Worm (Caenorhabditis elegans): ENCODE results near the gene ceh-43.

The ceh-43 gene

DNA sequence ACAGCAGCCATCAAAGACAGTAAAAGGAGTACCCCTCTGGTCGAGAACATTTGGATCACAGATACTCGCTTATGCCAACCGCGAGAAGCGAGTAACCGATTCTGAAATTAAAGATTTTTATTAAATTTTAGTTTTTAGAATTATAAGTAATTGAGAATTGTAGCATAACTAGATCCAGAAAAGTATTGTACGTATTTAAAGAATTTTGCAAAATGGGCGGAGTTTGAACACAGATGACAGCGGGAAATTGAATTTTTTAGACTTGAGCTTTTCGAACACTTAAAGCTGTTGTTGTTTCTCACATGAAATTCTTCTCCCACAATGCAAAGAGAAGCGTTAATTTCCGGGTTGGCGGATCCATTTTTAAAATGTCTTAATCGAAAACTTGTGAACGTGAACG, 27.7 kb upstream of the ceh-43 start, which contains the start of gene ins-17:
Gene ins-17, minus strand, starts transcription at position 101 of the 400 bp plus-strand sequence.
- TF ChIP-seq pha-4 (tag; optimal IDR thresholded peaks at IDR 0.05) (no peak), cnd-1 (tag; optimal IDR thresholded peaks at IDR 0.05) (no peak), unc-62 (GFP tag; optimal IDR thresholded peaks at IDR 0.05) (no peak), lin-13 (tag; optimal IDR thresholded peaks at IDR 0.05) (no peak), bed-3 (GFP tag; optimal IDR thresholded peaks at IDR 0.05) (no peak), nhr-12 (tag; optimal IDR thresholded peaks at IDR 0.05) (no peak), nhr-28 (tag; optimal IDR thresholded peaks at IDR 0.05) (no peak), nhr-76 (tag; optimal IDR thresholded peaks at IDR 0.05) (no peak)

DNA sequence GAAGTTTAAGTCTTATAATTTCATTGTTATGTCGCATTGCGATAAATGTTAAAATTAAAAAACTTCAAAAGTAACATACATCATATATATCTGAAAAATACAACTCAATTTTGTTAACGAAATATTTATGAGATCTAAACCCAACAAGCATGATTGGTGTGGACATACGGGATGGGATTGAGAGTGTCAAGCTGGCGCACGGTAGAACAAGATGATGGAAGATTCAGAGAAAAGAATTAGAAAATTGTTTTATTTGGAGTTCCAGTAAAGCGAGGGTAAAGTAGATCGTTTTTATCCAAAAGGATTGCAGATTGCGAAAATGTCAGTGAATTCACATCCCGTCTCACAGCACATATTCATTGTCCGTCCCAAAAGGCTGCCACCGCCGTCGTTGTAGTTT, 27.1 kb upstream of the ceh-43 start:
- TF ChIP-seq lin-13 (tag; optimal IDR thresholded peaks at IDR 0.05), result no peak
- no peak for TF ChIP-seq flh-1 (GFP tag; optimal IDR thresholded peaks at IDR 0.05)
- no peak for TF ChIP-seq ceh-39 (tag; optimal IDR thresholded peaks at IDR 0.05)
- no peak for TF ChIP-seq elt-3 (tag; optimal IDR thresholded peaks at IDR 0.05)
- no peak for TF ChIP-seq nhr-76 (tag; optimal IDR thresholded peaks at IDR 0.05)
- no peak for TF ChIP-seq lsy-2 (tag; optimal IDR thresholded peaks at IDR 0.05)
- no peak for TF ChIP-seq cnd-1 (tag; optimal IDR thresholded peaks at IDR 0.05)
- no peak for TF ChIP-seq mab-5 (tag; optimal IDR thresholded peaks at IDR 0.05)
- TF ChIP-seq pha-4 (tag; optimal IDR thresholded peaks at IDR 0.05), result no peak
- TF ChIP-seq ces-1 (GFP tag; optimal IDR thresholded peaks at IDR 0.05), result no peak
- no peak for TF ChIP-seq mls-2 (tag; optimal IDR thresholded peaks at IDR 0.05)
- TF ChIP-seq tbx-8 (GFP tag; optimal IDR thresholded peaks at IDR 0.05), result no peak
- TF ChIP-seq nhr-12 (tag; optimal IDR thresholded peaks at IDR 0.05), result no peak

DNA sequence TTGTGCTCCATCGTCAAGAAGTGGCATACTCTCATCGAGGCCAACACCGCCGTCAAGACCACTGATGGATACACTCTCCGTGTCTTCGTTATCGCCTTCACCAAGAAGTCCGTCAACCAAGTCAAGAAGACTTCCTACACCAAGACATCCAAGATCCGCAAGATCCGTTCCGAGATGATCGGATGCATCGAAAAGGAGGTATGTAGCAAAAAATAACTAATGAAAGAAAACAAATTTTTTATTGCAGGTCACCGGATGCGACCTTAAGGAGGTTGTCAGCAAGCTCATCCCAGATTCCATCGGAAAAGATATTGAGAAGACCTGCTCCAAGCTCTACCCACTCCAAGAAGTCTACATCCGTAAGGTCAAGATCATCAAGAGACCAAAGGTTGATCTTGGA, 26.6 kb upstream of the ceh-43 start:
- TF ChIP-seq lsy-2 (tag; optimal IDR thresholded peaks at IDR 0.05), result no peak
- TF ChIP-seq ceh-83 (GFP tag; optimal IDR thresholded peaks at IDR 0.05), result no peak
- TF ChIP-seq ztf-11 (tag; optimal IDR thresholded peaks at IDR 0.05), result no peak
- no peak for TF ChIP-seq lin-32 (GFP tag; optimal IDR thresholded peaks at IDR 0.05)
- TF ChIP-seq hlh-1 (tag; optimal IDR thresholded peaks at IDR 0.05), result no peak
- TF ChIP-seq cnd-1 (tag; optimal IDR thresholded peaks at IDR 0.05), result no peak
- no peak for TF ChIP-seq sptf-1 (tag; optimal IDR thresholded peaks at IDR 0.05)
- no peak for TF ChIP-seq nhr-28 (tag; optimal IDR thresholded peaks at IDR 0.05)
- no peak for TF ChIP-seq ceh-39 (tag; optimal IDR thresholded peaks at IDR 0.05)
- no peak for TF ChIP-seq flh-1 (GFP tag; optimal IDR thresholded peaks at IDR 0.05)
- no peak for TF ChIP-seq nhr-2 (tag; optimal IDR thresholded peaks at IDR 0.05)
- no peak for TF ChIP-seq nhr-76 (tag; optimal IDR thresholded peaks at IDR 0.05)
- TF ChIP-seq pha-4 (tag; optimal IDR thresholded peaks at IDR 0.05), result no peak

DNA sequence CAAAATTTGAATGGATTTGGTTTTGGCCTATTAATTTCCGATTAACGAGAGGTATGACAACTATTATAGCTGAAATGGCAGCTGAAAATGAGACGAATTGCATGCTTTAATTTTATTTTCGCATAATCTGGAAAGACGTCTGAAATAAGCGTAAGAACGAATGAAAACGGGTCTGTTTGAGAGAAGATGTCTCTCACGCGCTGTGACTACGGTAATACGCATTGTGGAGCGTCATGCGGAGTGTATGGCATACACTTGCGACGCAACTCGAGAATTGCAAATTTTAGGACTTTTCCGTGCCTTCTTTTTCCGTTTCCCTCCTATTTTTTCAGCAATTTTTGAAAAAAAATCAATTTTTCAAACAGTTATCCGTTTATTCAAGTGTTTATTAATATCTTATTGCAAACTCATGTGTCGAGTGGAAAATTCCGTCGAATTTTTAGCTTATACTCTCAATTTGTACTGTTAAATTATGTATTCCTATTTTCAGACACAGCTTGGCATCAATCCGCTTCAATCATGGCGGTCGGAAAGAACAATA, 25.8 kb upstream of the ceh-43 start, which contains the start of gene rps-1:
Gene rps-1, plus strand, starts transcription at position 491 of the 541 bp plus-strand sequence.
- peak; percentile 74 for TF ChIP-seq ceh-43 (GFP tag; optimal IDR thresholded peaks at IDR 0.05)
- TF ChIP-seq ceh-83 (GFP tag; optimal IDR thresholded peaks at IDR 0.05), result peak; percentile 60
- TF ChIP-seq ces-1 (GFP tag; optimal IDR thresholded peaks at IDR 0.05), result peak; percentile 82
- TF ChIP-seq ceh-39 (tag; optimal IDR thresholded peaks at IDR 0.05), result peak; percentile 91
- TF ChIP-seq flh-1 (GFP tag; optimal IDR thresholded peaks at IDR 0.05), result peak; percentile 34
- TF ChIP-seq M03D4.4 (tag; optimal IDR thresholded peaks at IDR 0.05), result peak; percentile 85
- TF ChIP-seq pha-4 (tag; optimal IDR thresholded peaks at IDR 0.05), result peak; percentile 100
- TF ChIP-seq nhr-2 (tag; optimal IDR thresholded peaks at IDR 0.05), result peak; percentile 43
- peak; percentile 66 for TF ChIP-seq elt-3 (tag; optimal IDR thresholded peaks at IDR 0.05)
- peak; percentile 4 for TF ChIP-seq sem-2 (GFP tag; optimal IDR thresholded peaks at IDR 0.05)
- peak; percentile 94 for TF ChIP-seq nhr-237 (tag; optimal IDR thresholded peaks at IDR 0.05)
- peak; percentile 34 for TF ChIP-seq lin-32 (GFP tag; optimal IDR thresholded peaks at IDR 0.05)
- TF ChIP-seq elt-1 (tag; optimal IDR thresholded peaks at IDR 0.05; ENCODE audit: borderline replicate concordance, insufficient read depth), result no peak
- no peak for TF ChIP-seq blmp-1 (tag; optimal IDR thresholded peaks at IDR 0.05)
- peak; percentile 77 for TF ChIP-seq unc-62 (GFP tag; optimal IDR thresholded peaks at IDR 0.05)
- peak; percentile 78 for TF ChIP-seq hlh-1 (tag; optimal IDR thresholded peaks at IDR 0.05)
- no peak for TF ChIP-seq nhr-76 (tag; optimal IDR thresholded peaks at IDR 0.05)
- peak; percentile 71 for TF ChIP-seq mls-2 (tag; optimal IDR thresholded peaks at IDR 0.05)
- peak; percentile 92 for TF ChIP-seq sptf-1 (tag; optimal IDR thresholded peaks at IDR 0.05)
- TF ChIP-seq ztf-11 (tag; optimal IDR thresholded peaks at IDR 0.05), result peak; percentile 89
- peak; percentile 39 for TF ChIP-seq tbx-8 (GFP tag; optimal IDR thresholded peaks at IDR 0.05)
- TF ChIP-seq lsy-2 (tag; optimal IDR thresholded peaks at IDR 0.05), result peak; percentile 100
- no peak for TF ChIP-seq unc-39 (tag; optimal IDR thresholded peaks at IDR 0.05)
- TF ChIP-seq zip-8 (tag; optimal IDR thresholded peaks at IDR 0.05), result peak; percentile 22
- no peak for TF ChIP-seq snpc-4 (tag; optimal IDR thresholded peaks at IDR 0.05)
- peak; percentile 37 for TF ChIP-seq nhr-28 (tag; optimal IDR thresholded peaks at IDR 0.05)
- TF ChIP-seq mep-1 (tag; optimal IDR thresholded peaks at IDR 0.05), result peak; percentile 99
- peak; percentile 75 for TF ChIP-seq drap-1 (GFP tag; optimal IDR thresholded peaks at IDR 0.05)
- peak; percentile 66 for TF ChIP-seq mab-5 (tag; optimal IDR thresholded peaks at IDR 0.05)
- peak; percentile 67 for TF ChIP-seq ham-2 (GFP tag; optimal IDR thresholded peaks at IDR 0.05)
- peak; percentile 67 for TF ChIP-seq nhr-12 (tag; optimal IDR thresholded peaks at IDR 0.05)
- TF ChIP-seq bed-3 (GFP tag; optimal IDR thresholded peaks at IDR 0.05), result peak; percentile 73
- TF ChIP-seq lin-13 (tag; optimal IDR thresholded peaks at IDR 0.05), result peak; percentile 100
- peak; percentile 88 for TF ChIP-seq cnd-1 (tag; optimal IDR thresholded peaks at IDR 0.05)
- TF ChIP-seq unc-120 (tag; optimal IDR thresholded peaks at IDR 0.05; ENCODE audit: poor library complexity, severe bottlenecking), result peak; percentile 77

All from whole organism, mixed stage, embryonic.